Worm (Caenorhabditis elegans): ENCODE measurements around the gene let-711.

DNA sequence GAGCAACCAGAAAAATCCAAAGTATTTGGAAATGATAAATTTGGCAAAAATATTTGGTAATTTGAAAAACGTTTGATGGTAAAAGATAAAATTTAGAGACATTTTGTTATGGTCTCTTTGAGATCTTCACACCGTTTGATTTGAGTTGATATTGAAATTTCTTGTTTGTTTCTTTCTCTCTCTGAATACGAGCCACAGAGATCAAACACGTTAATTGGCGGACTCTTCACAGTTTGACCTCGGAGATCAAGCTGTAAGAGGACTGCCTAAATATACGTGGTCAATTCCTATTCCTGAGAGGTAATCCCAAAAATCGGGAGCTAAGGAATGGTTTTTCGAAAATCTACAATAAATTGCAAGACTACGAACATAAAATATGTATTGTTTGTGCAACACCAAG, 22.1 kb downstream of the let-711 start:
- no peak for TF ChIP-seq nhr-11 (tag; optimal IDR thresholded peaks at IDR 0.05)
- TF ChIP-seq elt-2 (tag; optimal IDR thresholded peaks at IDR 0.05) = no peak
- no peak for TF ChIP-seq mec-3 (tag; optimal IDR thresholded peaks at IDR 0.05; ENCODE audit: borderline replicate concordance)
- TF ChIP-seq pat-9 (tag; optimal IDR thresholded peaks at IDR 0.05) = no peak
- no peak for TF ChIP-seq pqm-1 (tag; optimal IDR thresholded peaks at IDR 0.05)
- TF ChIP-seq ceh-6 (GFP tag; optimal IDR thresholded peaks at IDR 0.05) = no peak
- TF ChIP-seq nfya-1 (tag; optimal IDR thresholded peaks at IDR 0.05) = no peak
- TF ChIP-seq lin-11 (tag; optimal IDR thresholded peaks at IDR 0.05) = no peak
- TF ChIP-seq pag-3 (tag; optimal IDR thresholded peaks at IDR 0.05; ENCODE audit: borderline replicate concordance) = no peak
- TF ChIP-seq ama-1 (optimal IDR thresholded peaks at IDR 0.05) = no peak
- no peak for TF ChIP-seq ceh-45 (GFP tag; IDR thresholded peaks at IDR 0.05)
- TF ChIP-seq ref-2 (tag; optimal IDR thresholded peaks at IDR 0.05) = no peak
- TF ChIP-seq ceh-22 (tag; optimal IDR thresholded peaks at IDR 0.05) = no peak

All from whole organism, late embryonic.